Fruit fly (Drosophila melanogaster): Measurements from ENCODE around the gene CG17196.

- TF ChIP-seq Myc (optimal IDR thresholded peaks at IDR 0.05): no peak
- no peak for TF ChIP-seq Sin3A (optimal IDR thresholded peaks at IDR 0.05)
These were observed 39.1 kb upstream of the CG17196 start, which contains the start of gene CG14354 for dm6 chr3R:25815179-25815578.

Measured in Kc167 (cell line).